Fruit fly (Drosophila melanogaster): ENCODE measurements around the gene Mct1.

DNA sequence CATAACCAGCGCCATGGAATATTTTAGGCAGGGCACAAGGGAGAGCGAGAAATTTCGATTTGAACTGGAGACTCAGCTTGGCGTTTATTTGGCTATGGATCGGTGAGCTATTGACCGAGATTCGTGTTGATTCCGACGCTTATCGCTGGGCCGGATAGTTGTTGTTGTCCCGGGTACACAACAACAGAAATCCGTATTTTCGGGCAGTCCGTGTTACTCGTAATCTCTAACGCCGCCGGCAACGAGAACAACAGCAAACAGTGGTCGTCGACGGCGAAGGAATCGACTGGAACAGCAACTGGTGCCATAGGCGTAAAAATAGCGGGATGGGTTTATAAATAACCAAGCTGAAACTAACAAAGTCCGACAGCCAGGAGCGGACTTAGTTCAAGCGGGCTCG is 2.9 kb downstream of the Mct1 start:
- TF ChIP-seq CG8301 (tag; optimal IDR thresholded peaks at IDR 0.05) (no peak), Pif1B (GFP tag; optimal IDR thresholded peaks at IDR 0.05) (no peak), EcR (GFP tag; optimal IDR thresholded peaks at IDR 0.05) (no peak), CG34367 (tag; optimal IDR thresholded peaks at IDR 0.05) (no peak), CG12605 (GFP tag; IDR thresholded peaks at IDR 0.05) (no peak), Snoo (tag; optimal IDR thresholded peaks at IDR 0.05) (no peak), CG14655 (GFP tag; optimal IDR thresholded peaks at IDR 0.05) (no peak), D1 (tag; optimal IDR thresholded peaks at IDR 0.05) (no peak), CG4496 (GFP tag; IDR thresholded peaks at IDR 0.05) (no peak), CG32121 (GFP tag; IDR thresholded peaks at IDR 0.05) (no peak), fd96Ca (GFP tag; IDR thresholded peaks at IDR 0.05) (no peak), CG17806 (tag; optimal IDR thresholded peaks at IDR 0.05) (no peak)
